Worm (Caenorhabditis elegans) whole organism, L4/young adult: ENCODE measurements around the gene T25D10.1.
A peak's percentile ranks its signal among the peaks of the same experiment; 100 is the strongest.

Experiments used
- W03F9.2 ChIP-seq: fragments of 150-350 bp; optimal IDR thresholded peaks from 2 replicates; lab custom pipeline; 2014; ENCODE audit warnings: missing biosample characterization, missing genetic modification characterization
- dao-5 ChIP-seq: sonication (generic microtip); optimal IDR thresholded peaks from 2 replicates; lab custom pipeline; 2016; ENCODE audit warnings: missing genotype, missing genetic modification characterization, moderate library complexity, missing compliant biosample characterization

- TF ChIP-seq W03F9.2 (tag; lab: Kevin White, UChicago) (peak; percentile 81), dao-5 (tag; lab: Kevin White, UChicago) (no peak)
These were observed 33.1 kb upstream of the T25D10.1 start for ce11 chrII:6370110-6370509.
